Worm (Caenorhabditis elegans) whole organism, young adult: ENCODE measurements around the gene chil-17.

Experiments used
- F57C9.4 ChIP-seq: sonication (generic microtip); optimal IDR thresholded peaks from 2 replicates; lab custom pipeline; 2017; ENCODE audit warnings: mild to moderate bottlenecking, missing genetic modification characterization, missing compliant biosample characterization
- dpl-1 ChIP-seq: fragments of 150-350 bp; optimal IDR thresholded peaks from 2 replicates; lab custom pipeline; 2014; ENCODE audit warnings: missing biosample characterization, missing genetic modification reagents, missing genetic modification characterization
- him-1 ChIP-seq: sonication (generic microtip); optimal IDR thresholded peaks from 2 replicates; lab custom pipeline; 2016; ENCODE audit warnings: missing genotype, missing genetic modification reagents, missing genetic modification characterization, missing compliant biosample characterization
- hrde-1 ChIP-seq: sonication (generic microtip); optimal IDR thresholded peaks from 2 replicates; lab custom pipeline; 2016; ENCODE audit warnings: missing genetic modification characterization, mild to moderate bottlenecking, missing compliant biosample characterization, moderate library complexity, missing genotype, missing genetic modification reagents, borderline replicate concordance
- lin-26 ChIP-seq: fragments of 200-800 bp; sonication (Bioruptor generic); IDR thresholded peaks from 2 replicates; pipeline ENCODE4 v1.3.6; 2022; ENCODE audit warnings: missing genetic modification reagents, missing genetic modification characterization, missing compliant biosample characterization
- lir-1 ChIP-seq: fragments of 200-800 bp; sonication (Bioruptor generic); conservative IDR thresholded peaks from 2 replicates; pipeline ENCODE4 v1.3.6; 2022; ENCODE audit warnings: missing genetic modification reagents, missing genetic modification characterization, missing compliant biosample characterization
- madf-6 ChIP-seq: fragments of 200-800 bp; sonication (Bioruptor generic); IDR thresholded peaks from 2 replicates; pipeline ENCODE4 v1.3.6; 2022; ENCODE audit warnings: missing genetic modification reagents, missing genetic modification characterization, missing compliant biosample characterization
- nhr-27 ChIP-seq: fragments of 200-800 bp; sonication (Bioruptor generic); optimal IDR thresholded peaks from 2 replicates; lab custom pipeline; 2018; ENCODE audit warnings: mild to moderate bottlenecking, missing genetic modification characterization, moderate library complexity, missing compliant biosample characterization
- tlf-1 ChIP-seq: fragments of 200-800 bp; sonication (Bioruptor generic); optimal IDR thresholded peaks from 2 replicates; lab custom pipeline; 2018; ENCODE audit warnings: mild to moderate bottlenecking, missing genetic modification characterization, missing compliant biosample characterization
- zim-3 ChIP-seq: sonication (generic microtip); optimal IDR thresholded peaks from 2 replicates; lab custom pipeline; 2017; ENCODE audit warnings: mild to moderate bottlenecking, missing genetic modification characterization, moderate library complexity, missing compliant biosample characterization
- ztf-18 ChIP-seq: sonication (generic microtip); optimal IDR thresholded peaks from 2 replicates; lab custom pipeline; 2016; ENCODE audit warnings: missing genotype, mild to moderate bottlenecking, missing genetic modification characterization, missing compliant biosample characterization
- ztf-25 ChIP-seq: fragments of 200-800 bp; sonication (Bioruptor generic); IDR thresholded peaks from 2 replicates; pipeline ENCODE4 v1.3.6; 2022; ENCODE audit warnings: missing genetic modification reagents, missing genetic modification characterization, missing compliant biosample characterization

The chil-17 gene

DNA sequence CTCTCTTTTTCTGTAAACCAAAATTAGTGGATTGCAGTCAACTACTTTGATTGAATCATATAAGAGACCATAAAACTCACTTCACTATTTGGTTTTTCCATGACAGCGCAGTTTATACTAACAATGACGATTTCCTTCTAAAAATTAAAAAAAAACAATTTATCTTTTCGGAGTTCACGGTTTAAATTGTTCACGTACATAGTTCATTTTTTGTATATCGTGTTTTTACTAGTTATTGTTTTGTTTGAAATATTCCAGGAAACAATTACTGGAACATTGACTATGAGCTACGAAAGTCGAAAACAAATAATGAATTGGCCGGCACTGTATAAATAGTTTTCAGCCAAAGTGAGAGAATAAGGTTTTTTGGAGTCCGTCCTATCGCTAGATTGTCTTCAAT is 47.2 kb downstream of the chil-17 start, which contains the start of gene lido-17:
TSS of gene lido-17 (minus strand) at position 101 of the 400 bp plus-strand sequence.
- no peak for TF ChIP-seq madf-6
- no peak for TF ChIP-seq dpl-1 (GFP tag; lab: Kevin White, UChicago)
- no peak for TF ChIP-seq ztf-25 (GFP tag; lab: Robert Waterston, UW)
- no peak for TF ChIP-seq zim-3
- TF ChIP-seq lir-1 = no peak
- no peak for TF ChIP-seq him-1
- no peak for TF ChIP-seq ztf-18 (tag; lab: Kevin White, UChicago)
- TF ChIP-seq F57C9.4 (tag; lab: Kevin White, UChicago) = no peak
- TF ChIP-seq hrde-1 (tag; lab: Kevin White, UChicago) = no peak
- no peak for TF ChIP-seq tlf-1 (GFP tag; lab: Kevin White, UChicago)
- no peak for TF ChIP-seq lin-26
- TF ChIP-seq nhr-27 (tag; lab: Kevin White, UChicago) = no peak
